Worm (Caenorhabditis elegans) whole organism, L3 larva: Measurements from ENCODE around the gene rap-3.
A peak's percentile ranks its signal among the peaks of the same experiment; 100 is the strongest.
"Not testable (repeated sequence)": the region's sequence is repeated elsewhere in the genome, so short reads cannot be mapped to it uniquely, and the experiment has no call there.

Experiments used
- aly-2 ChIP-seq: fragments of 150-350 bp; optimal IDR thresholded peaks from 2 replicates; lab custom pipeline; 2014; ENCODE audit warnings: missing biosample characterization, missing genetic modification characterization
- ama-1 ChIP-seq: fragments of 150-350 bp; optimal IDR thresholded peaks from 2 replicates; lab custom pipeline; 2018
- ceh-28 ChIP-seq: fragments of 150-350 bp; optimal IDR thresholded peaks from 2 replicates; lab custom pipeline; 2014; ENCODE audit warnings: missing biosample characterization, missing genetic modification reagents, missing genetic modification characterization
- ceh-82 ChIP-seq: fragments of 150-350 bp; optimal IDR thresholded peaks from 2 replicates; lab custom pipeline; 2014; ENCODE audit warnings: missing biosample characterization, missing genetic modification characterization
- ceh-9 ChIP-seq: sonication (generic microtip); optimal IDR thresholded peaks from 2 replicates; lab custom pipeline; 2018; ENCODE audit warnings: missing biosample characterization, missing genetic modification characterization
- daf-12 ChIP-seq: fragments of 150-350 bp; optimal IDR thresholded peaks from 2 replicates; lab custom pipeline; 2014; ENCODE audit warnings: missing biosample characterization, missing genetic modification reagents, missing genetic modification characterization
- elt-2 ChIP-seq: sonication (generic microtip); optimal IDR thresholded peaks from 2 replicates; lab custom pipeline; 2016; ENCODE audit warnings: missing genetic modification reagents, mild to moderate bottlenecking, missing genetic modification characterization, missing compliant biosample characterization
- elt-3 ChIP-seq, 3 experiments: fragments of 150-350 bp in 1 of 3; sonication (generic microtip) in 2 of 3; optimal IDR thresholded peaks; 2 replicates in 2 of 3; 4 replicates in 1 of 3; lab custom pipeline; 2014 to 2017; ENCODE audit warnings: missing biosample characterization in 3 of 3, missing genetic modification characterization in 3 of 3
- eor-1 ChIP-seq, 2 experiments: fragments of 150-350 bp; optimal IDR thresholded peaks; 2 replicates each; lab custom pipeline; 2014 to 2018; ENCODE audit warnings: missing biosample characterization in 2 of 2, missing genetic modification characterization in 2 of 2
- fkh-10 ChIP-seq: sonication (generic microtip); optimal IDR thresholded peaks from 2 replicates; lab custom pipeline; 2017; ENCODE audit warnings: missing biosample characterization, missing genetic modification reagents, missing genetic modification characterization
- fos-1 ChIP-seq: fragments of 150-350 bp; optimal IDR thresholded peaks from 2 replicates; lab custom pipeline; 2014; ENCODE audit warnings: missing biosample characterization, missing genetic modification characterization
- hmg-11 ChIP-seq: sonication (generic microtip); optimal IDR thresholded peaks from 2 replicates; lab custom pipeline; 2016; ENCODE audit warnings: missing genetic modification characterization, missing compliant biosample characterization
- lin-39 ChIP-seq: fragments of 150-350 bp; optimal IDR thresholded peaks from 2 replicates; lab custom pipeline; 2018; ENCODE audit warnings: missing biosample characterization, missing genetic modification reagents, missing genetic modification characterization
- lsy-12 ChIP-seq: sonication (generic microtip); optimal IDR thresholded peaks from 2 replicates; lab custom pipeline; 2016; ENCODE audit warnings: mild to moderate bottlenecking, missing genetic modification characterization, missing compliant biosample characterization
- mdl-1 ChIP-seq: fragments of 150-350 bp; optimal IDR thresholded peaks from 2 replicates; lab custom pipeline; 2014; ENCODE audit warnings: missing biosample characterization, missing genetic modification characterization
- nfya-1 ChIP-seq: sonication (generic microtip); optimal IDR thresholded peaks from 2 replicates; lab custom pipeline; 2017; ENCODE audit warnings: missing genetic modification characterization, mild to moderate bottlenecking, missing compliant biosample characterization, antibody characterized with exemption, moderate library complexity; ENCODE audit not compliant: insufficient read depth
- nhr-11 ChIP-seq: fragments of 150-350 bp; optimal IDR thresholded peaks from 2 replicates; lab custom pipeline; 2014; ENCODE audit warnings: missing biosample characterization, missing genetic modification characterization
- nhr-12 ChIP-seq: fragments of 150-350 bp; optimal IDR thresholded peaks from 2 replicates; lab custom pipeline; 2014; ENCODE audit warnings: missing biosample characterization, missing genetic modification characterization
- nhr-23 ChIP-seq: fragments of 150-350 bp; optimal IDR thresholded peaks from 2 replicates; lab custom pipeline; 2014; ENCODE audit warnings: missing biosample characterization, missing genetic modification reagents, missing genetic modification characterization
- nhr-25 ChIP-seq: sonication (generic microtip); optimal IDR thresholded peaks from 2 replicates; lab custom pipeline; 2017; ENCODE audit warnings: missing biosample characterization, missing genetic modification characterization
- nhr-43 ChIP-seq: sonication (generic microtip); optimal IDR thresholded peaks from 2 replicates; lab custom pipeline; 2016; ENCODE audit warnings: mild to moderate bottlenecking, missing genetic modification characterization, missing compliant biosample characterization; ENCODE audit not compliant: poor library complexity, severe bottlenecking
- nhr-76 ChIP-seq: fragments of 150-350 bp; sonication (generic microtip); optimal IDR thresholded peaks from 5 replicates; lab custom pipeline; 2014; ENCODE audit warnings: missing biosample characterization, missing genetic modification characterization
- nhr-77 ChIP-seq: fragments of 150-350 bp; optimal IDR thresholded peaks from 2 replicates; lab custom pipeline; 2014; ENCODE audit warnings: missing biosample characterization, missing genetic modification characterization
- pha-4 ChIP-seq: fragments of 150-350 bp; optimal IDR thresholded peaks from 2 replicates; lab custom pipeline; 2014; ENCODE audit warnings: missing biosample characterization, missing genetic modification reagents, missing genetic modification characterization
- pqm-1 ChIP-seq: fragments of 150-350 bp; optimal IDR thresholded peaks from 2 replicates; lab custom pipeline; 2017; ENCODE audit warnings: missing biosample characterization, missing genetic modification characterization, inconsistent platforms
- snpc-4 ChIP-seq: fragments of 150-350 bp; optimal IDR thresholded peaks from 2 replicates; lab custom pipeline; 2014; ENCODE audit warnings: missing biosample characterization, missing genetic modification characterization
- tbx-2 ChIP-seq: sonication (generic microtip); optimal IDR thresholded peaks from 2 replicates; lab custom pipeline; 2016; ENCODE audit warnings: mild to moderate bottlenecking, missing genetic modification characterization, missing compliant biosample characterization
- ztf-4 ChIP-seq: fragments of 150-350 bp; optimal IDR thresholded peaks from 2 replicates; lab custom pipeline; 2014; ENCODE audit warnings: missing biosample characterization, missing genetic modification characterization

The rap-3 gene

ce11 chrIV:11180077-11180476 is 3.0 kb downstream of the rap-3 start:
- TF ChIP-seq pha-4 (tag; lab: Kevin White, UChicago): peak; percentile 6
- peak; percentile 32 for TF ChIP-seq pqm-1 (tag; lab: Kevin White, UChicago)
- TF ChIP-seq elt-2 (tag; lab: Kevin White, UChicago): peak; percentile 11
- TF ChIP-seq ama-1 (lab: Kevin White, UChicago): no peak

- TF ChIP-seq fkh-10 (GFP tag; lab: Kevin White, UChicago) (no peak), pha-4 (tag; lab: Kevin White, UChicago) (peak; percentile 8), hmg-11 (tag; lab: Kevin White, UChicago) (no peak), elt-2 (tag; lab: Kevin White, UChicago) (peak; percentile 0)
Measured at ce11 chrIV:11183013-11183412, 5.9 kb downstream of the rap-3 start, which contains the start of gene prx-14. Gene prx-14 (plus strand): TSS chrIV:11183132.

- TF ChIP-seq elt-2 (tag; lab: Kevin White, UChicago) (peak; percentile 34), snpc-4 (tag; lab: Kevin White, UChicago) (no peak), fos-1 (tag; lab: Kevin White, UChicago) (no peak), ceh-9 (tag; lab: Kevin White, UChicago) (no peak)
Measured at ce11 chrIV:11183991-11184390, 6.9 kb downstream of the rap-3 start, which contains the start of gene nuaf-3. Gene nuaf-3 (plus strand): TSS chrIV:11184291.

- no peak for TF ChIP-seq nhr-76 (tag; lab: Kevin White, UChicago)
Measured at ce11 chrIV:11186729-11187128, 9.7 kb downstream of the rap-3 start, which contains the start of gene sdz-27. Gene sdz-27 (plus strand): TSS chrIV:11187029.

ce11 chrIV:11189411-11189810 is 12.3 kb downstream of the rap-3 start, which contains the start of gene fbxb-79:
Gene fbxb-79 (minus strand): TSS chrIV:11189511.
- TF ChIP-seq nhr-25 (tag; lab: Kevin White, UChicago) (no peak), nhr-23 (tag; lab: Kevin White, UChicago) (no peak), nhr-12 (no peak), nhr-77 (no peak), elt-3 (tag; optimal IDR thresholded peaks at IDR 0.05; lab: Kevin White, UChicago) (no peak), pqm-1 (tag; lab: Kevin White, UChicago) (no peak), nfya-1 (no peak), nhr-11 (tag; lab: Kevin White, UChicago) (no peak), eor-1 (tag; optimal IDR thresholded peaks at IDR 0.05; lab: Kevin White, UChicago) (no peak), daf-12 (no peak)

ce11 chrIV:11198983-11199382 is 21.9 kb downstream of the rap-3 start, which contains the start of gene R07H5.16:
Gene R07H5.16 (plus strand): TSS chrIV:11199330.
- TF ChIP-seq nhr-77; daf-12; lin-39 (tag; lab: Kevin White, UChicago): not testable (repeated sequence)

ce11 chrIV:11202389-11202788 is 25.3 kb downstream of the rap-3 start, which contains the start of gene R07H5.11:
Gene R07H5.11 (plus strand): TSS chrIV:11202768.
- TF ChIP-seq aly-2 (tag; lab: Kevin White, UChicago); daf-12; nhr-77: not testable (repeated sequence)

ce11 chrIV:11207186-11207585 is 30.1 kb downstream of the rap-3 start, which contains the start of gene R07H5.9:
Gene R07H5.9 (plus strand): TSS chrIV:11207486.
- TF ChIP-seq ztf-4: no peak
- no peak for TF ChIP-seq pha-4 (tag; lab: Kevin White, UChicago)
- no peak for TF ChIP-seq lsy-12
- TF ChIP-seq nhr-11 (tag; lab: Kevin White, UChicago): no peak
- TF ChIP-seq ceh-28 (tag; lab: Kevin White, UChicago): no peak
- TF ChIP-seq ceh-82: no peak
- no peak for TF ChIP-seq nhr-43 (tag; lab: Kevin White, UChicago)
- TF ChIP-seq mdl-1: no peak
- no peak for TF ChIP-seq pqm-1 (tag; lab: Kevin White, UChicago)
- no peak for TF ChIP-seq tbx-2
